Worm (Caenorhabditis elegans): ENCODE data around the gene F28C6.10.

Gene F28C6.10

DNA sequence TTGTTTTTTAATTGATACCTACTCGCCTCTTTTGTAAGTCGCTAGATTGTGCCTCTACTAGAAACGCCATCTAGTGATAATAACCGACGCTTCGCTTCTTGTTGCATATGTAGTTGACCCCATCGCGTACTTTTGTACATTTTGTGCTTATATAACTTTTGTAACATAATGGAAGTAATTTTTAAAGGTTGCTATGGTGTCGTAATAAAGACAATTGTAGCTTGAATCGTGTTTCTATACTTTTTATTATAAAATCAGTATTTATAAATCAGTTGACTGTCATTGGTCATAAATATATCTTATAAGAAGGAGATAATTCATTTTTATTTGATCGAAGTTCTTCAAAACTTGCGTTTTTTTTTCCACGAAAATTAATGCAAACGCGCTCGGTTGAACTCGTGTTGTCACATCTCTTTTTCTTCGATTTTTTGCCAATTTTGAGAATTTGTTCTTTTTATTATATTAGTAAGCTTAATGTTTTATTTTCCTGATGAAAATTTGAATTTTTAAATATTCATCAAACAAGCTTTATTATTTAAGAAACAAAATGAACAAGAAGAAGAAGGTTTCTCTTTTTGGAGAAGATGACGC, 30.2 kb upstream of the F28C6.10 start, which contains the start of gene F54C9.9:
Gene F54C9.9, plus strand, starts transcription at position 541 of the 591 bp plus-strand sequence.
- peak; percentile 9 for TF ChIP-seq lsy-2 (tag; optimal IDR thresholded peaks at IDR 0.05)
- no peak for TF ChIP-seq cnd-1 (tag; optimal IDR thresholded peaks at IDR 0.05)

- TF ChIP-seq tbx-8 (GFP tag; optimal IDR thresholded peaks at IDR 0.05) = no peak
- TF ChIP-seq elt-3 (tag; optimal IDR thresholded peaks at IDR 0.05) = no peak
- TF ChIP-seq ceh-39 (tag; optimal IDR thresholded peaks at IDR 0.05) = no peak
- no peak for TF ChIP-seq ztf-11 (tag; optimal IDR thresholded peaks at IDR 0.05)
- no peak for TF ChIP-seq nhr-2 (tag; optimal IDR thresholded peaks at IDR 0.05)
- TF ChIP-seq ces-1 (GFP tag; optimal IDR thresholded peaks at IDR 0.05) = no peak
- no peak for TF ChIP-seq ceh-43 (GFP tag; optimal IDR thresholded peaks at IDR 0.05)
- no peak for TF ChIP-seq unc-120 (tag; optimal IDR thresholded peaks at IDR 0.05; ENCODE audit: poor library complexity, severe bottlenecking)
- no peak for TF ChIP-seq nhr-237 (tag; optimal IDR thresholded peaks at IDR 0.05)
- TF ChIP-seq flh-1 (GFP tag; optimal IDR thresholded peaks at IDR 0.05) = no peak
- TF ChIP-seq mls-2 (tag; optimal IDR thresholded peaks at IDR 0.05) = no peak
- TF ChIP-seq nhr-28 (tag; optimal IDR thresholded peaks at IDR 0.05) = no peak
- TF ChIP-seq unc-62 (GFP tag; optimal IDR thresholded peaks at IDR 0.05) = no peak
- TF ChIP-seq ceh-83 (GFP tag; optimal IDR thresholded peaks at IDR 0.05) = no peak
- no peak for TF ChIP-seq cnd-1 (tag; optimal IDR thresholded peaks at IDR 0.05)
Observed at ce11 chrII:8581700-8582099, 26.1 kb upstream of the F28C6.10 start, which contains the start of gene arl-1. Gene arl-1 (plus strand): TSS chrII:8582000.

ce11 chrII:8583035-8583434, 24.7 kb upstream of the F28C6.10 start:
- TF ChIP-seq nhr-76 (tag; optimal IDR thresholded peaks at IDR 0.05) (no peak), nhr-237 (tag; optimal IDR thresholded peaks at IDR 0.05) (no peak), nhr-12 (tag; optimal IDR thresholded peaks at IDR 0.05) (no peak), unc-39 (tag; optimal IDR thresholded peaks at IDR 0.05) (no peak), ceh-39 (tag; optimal IDR thresholded peaks at IDR 0.05) (no peak), ceh-83 (GFP tag; optimal IDR thresholded peaks at IDR 0.05) (no peak), cnd-1 (tag; optimal IDR thresholded peaks at IDR 0.05) (no peak), pha-4 (tag; optimal IDR thresholded peaks at IDR 0.05) (no peak), mab-5 (tag; optimal IDR thresholded peaks at IDR 0.05) (no peak), tbx-8 (GFP tag; optimal IDR thresholded peaks at IDR 0.05) (no peak), M03D4.4 (tag; optimal IDR thresholded peaks at IDR 0.05) (no peak), unc-120 (tag; optimal IDR thresholded peaks at IDR 0.05; ENCODE audit: poor library complexity, severe bottlenecking) (no peak), mls-2 (tag; optimal IDR thresholded peaks at IDR 0.05) (no peak), sptf-1 (tag; optimal IDR thresholded peaks at IDR 0.05) (no peak), ces-1 (GFP tag; optimal IDR thresholded peaks at IDR 0.05) (no peak), nhr-2 (tag; optimal IDR thresholded peaks at IDR 0.05) (no peak), elt-3 (tag; optimal IDR thresholded peaks at IDR 0.05) (no peak), mep-1 (tag; optimal IDR thresholded peaks at IDR 0.05) (no peak), ham-2 (GFP tag; optimal IDR thresholded peaks at IDR 0.05) (no peak), ztf-11 (tag; optimal IDR thresholded peaks at IDR 0.05) (no peak)

- TF ChIP-seq unc-39 (tag; optimal IDR thresholded peaks at IDR 0.05) = no peak
- no peak for TF ChIP-seq ztf-11 (tag; optimal IDR thresholded peaks at IDR 0.05)
- TF ChIP-seq zip-8 (tag; optimal IDR thresholded peaks at IDR 0.05) = no peak
- no peak for TF ChIP-seq lin-13 (tag; optimal IDR thresholded peaks at IDR 0.05)
Observed at ce11 chrII:8585036-8585627, 22.6 kb upstream of the F28C6.10 start, which contains the start of gene F54C9.11. Gene F54C9.11 (minus strand): TSS chrII:8585086.

DNA sequence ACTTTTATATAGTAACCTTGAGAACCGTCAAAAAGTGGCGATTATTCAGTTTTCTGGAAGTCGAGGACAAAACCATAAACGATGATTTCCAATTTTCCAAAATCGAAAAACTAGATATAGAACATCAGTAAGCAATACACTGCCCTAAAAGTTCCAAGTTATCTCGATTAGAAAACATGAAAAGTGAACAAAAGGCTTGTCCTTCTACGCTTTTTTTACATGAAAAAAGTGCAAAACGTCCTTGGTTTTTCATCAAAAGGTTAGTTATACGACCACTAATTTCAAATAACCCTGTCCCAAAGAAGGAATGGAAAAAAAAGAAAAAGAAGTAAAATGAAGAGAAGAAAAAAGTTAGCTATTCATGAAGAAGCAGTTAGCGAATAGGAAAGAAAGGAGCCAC, 21.8 kb upstream of the F28C6.10 start:
- TF ChIP-seq nhr-237 (tag; optimal IDR thresholded peaks at IDR 0.05) (no peak), zip-8 (tag; optimal IDR thresholded peaks at IDR 0.05) (no peak), lsy-2 (tag; optimal IDR thresholded peaks at IDR 0.05) (no peak), ztf-11 (tag; optimal IDR thresholded peaks at IDR 0.05) (no peak), elt-1 (tag; optimal IDR thresholded peaks at IDR 0.05; ENCODE audit: borderline replicate concordance, insufficient read depth) (no peak), ceh-43 (GFP tag; optimal IDR thresholded peaks at IDR 0.05) (no peak), unc-62 (GFP tag; optimal IDR thresholded peaks at IDR 0.05) (no peak), M03D4.4 (tag; optimal IDR thresholded peaks at IDR 0.05) (no peak), snpc-4 (tag; optimal IDR thresholded peaks at IDR 0.05) (no peak), mab-5 (tag; optimal IDR thresholded peaks at IDR 0.05) (no peak), ces-1 (GFP tag; optimal IDR thresholded peaks at IDR 0.05) (no peak), drap-1 (GFP tag; optimal IDR thresholded peaks at IDR 0.05) (no peak), pha-4 (tag; optimal IDR thresholded peaks at IDR 0.05) (no peak), lin-32 (GFP tag; optimal IDR thresholded peaks at IDR 0.05) (no peak), bed-3 (GFP tag; optimal IDR thresholded peaks at IDR 0.05) (no peak), nhr-2 (tag; optimal IDR thresholded peaks at IDR 0.05) (no peak), hlh-1 (tag; optimal IDR thresholded peaks at IDR 0.05) (no peak)
